Worm (Caenorhabditis elegans): ENCODE data around the gene C55B6.5.

Gene C55B6.5

DNA sequence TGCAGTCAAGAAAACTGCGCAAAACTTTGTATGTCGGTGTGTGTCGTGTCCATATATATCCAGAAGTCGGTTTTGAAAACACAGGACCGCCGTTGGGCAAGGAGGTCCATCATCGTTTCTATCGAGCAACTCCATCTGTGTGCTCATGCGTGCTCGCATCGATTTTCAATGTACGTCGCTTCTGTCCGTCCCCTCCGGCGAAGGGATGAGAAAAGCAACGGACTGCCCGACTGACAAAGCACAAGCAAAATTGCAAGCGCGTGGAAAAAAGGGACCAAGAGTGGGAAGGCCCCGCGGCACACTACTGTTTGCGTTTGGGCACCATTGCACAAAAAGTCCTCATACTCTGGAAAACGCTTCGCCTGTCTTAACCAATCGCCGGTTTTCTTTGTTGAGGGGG lies 17.3 kb upstream of the C55B6.5 start:
- TF ChIP-seq nfya-1 (tag; optimal IDR thresholded peaks at IDR 0.05; ENCODE audit: insufficient read depth) (peak; percentile 44), lin-39 (tag; optimal IDR thresholded peaks at IDR 0.05) (peak; percentile 63), nhr-25 (tag; optimal IDR thresholded peaks at IDR 0.05) (no peak), snpc-4 (tag; optimal IDR thresholded peaks at IDR 0.05) (peak; percentile 2)

- TF ChIP-seq nhr-77 (tag; optimal IDR thresholded peaks at IDR 0.05): no peak
- no peak for TF ChIP-seq snpc-4 (tag; optimal IDR thresholded peaks at IDR 0.05)
Observed at ce11 chrX:7220209-7220608, 15.1 kb upstream of the C55B6.5 start.

ce11 chrX:7217704-7218479 lies 12.8 kb upstream of the C55B6.5 start, which contains the start of gene syd-9:
Gene syd-9 (plus strand): TSS chrX:7218097.
- TF ChIP-seq nfya-1 (tag; optimal IDR thresholded peaks at IDR 0.05; ENCODE audit: insufficient read depth) (peak; percentile 9), lin-39 (tag; optimal IDR thresholded peaks at IDR 0.05) (peak; percentile 31), hmg-11 (tag; optimal IDR thresholded peaks at IDR 0.05) (peak; percentile 12), nhr-28 (tag; optimal IDR thresholded peaks at IDR 0.05) (no peak), ZK546.5 (tag; optimal IDR thresholded peaks at IDR 0.05) (no peak)

- TF ChIP-seq nhr-28 (tag; optimal IDR thresholded peaks at IDR 0.05): no peak
- TF ChIP-seq zag-1 (tag; optimal IDR thresholded peaks at IDR 0.05): no peak
- no peak for TF ChIP-seq hmg-11 (tag; optimal IDR thresholded peaks at IDR 0.05)
- no peak for TF ChIP-seq lin-39 (tag; optimal IDR thresholded peaks at IDR 0.05)
- TF ChIP-seq ZK546.5 (tag; optimal IDR thresholded peaks at IDR 0.05): no peak
- TF ChIP-seq nfya-1 (tag; optimal IDR thresholded peaks at IDR 0.05; ENCODE audit: insufficient read depth): no peak
- no peak for TF ChIP-seq jun-1 (tag; optimal IDR thresholded peaks at IDR 0.05)
- no peak for TF ChIP-seq ama-1 (optimal IDR thresholded peaks at IDR 0.05)
- TF ChIP-seq ztf-11 (tag; optimal IDR thresholded peaks at IDR 0.05): no peak
- no peak for TF ChIP-seq nhr-77 (tag; optimal IDR thresholded peaks at IDR 0.05)
- no peak for TF ChIP-seq ztf-4 (tag; optimal IDR thresholded peaks at IDR 0.05)
- no peak for TF ChIP-seq nhr-43 (tag; optimal IDR thresholded peaks at IDR 0.05; ENCODE audit: poor library complexity, severe bottlenecking)
Observed at ce11 chrX:7211405-7211804, 6.3 kb upstream of the C55B6.5 start, which contains the start of gene spp-22. Gene spp-22 (plus strand): TSS chrX:7211705.

DNA sequence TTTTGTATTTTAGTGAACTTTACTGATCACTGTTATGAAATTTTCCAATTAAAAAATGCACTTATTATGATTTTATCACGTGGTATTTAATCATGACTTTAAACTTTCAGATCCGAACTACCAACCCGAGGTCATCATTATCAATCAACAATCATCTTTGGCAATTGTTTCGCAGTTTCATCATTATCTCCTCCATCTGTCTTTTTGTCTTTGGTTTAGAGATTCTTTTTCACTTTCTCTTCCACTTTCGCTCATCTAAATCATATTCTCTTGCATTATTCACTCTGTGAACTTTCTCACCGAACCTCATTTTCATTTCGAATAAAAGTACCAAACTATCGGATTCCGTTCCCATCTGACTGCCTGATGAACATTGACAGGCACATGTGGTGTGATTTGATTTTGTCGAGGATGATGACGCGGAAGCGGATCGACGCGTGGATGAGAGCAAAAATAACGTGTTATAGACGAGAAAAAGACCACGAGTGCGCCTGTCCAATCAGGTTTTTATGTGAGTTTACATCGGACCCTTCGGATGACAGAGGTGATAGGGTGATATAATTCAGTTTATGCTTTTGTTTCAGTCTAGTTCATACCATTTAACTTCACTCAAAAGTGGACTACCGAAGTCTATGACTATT lies 5.5 kb upstream of the C55B6.5 start:
- no peak for TF ChIP-seq nhr-28 (tag; optimal IDR thresholded peaks at IDR 0.05)
- TF ChIP-seq nfya-1 (tag; optimal IDR thresholded peaks at IDR 0.05; ENCODE audit: insufficient read depth): peak; percentile 71
- TF ChIP-seq fos-1 (tag; optimal IDR thresholded peaks at IDR 0.05): no peak
- TF ChIP-seq egl-5 (tag; optimal IDR thresholded peaks at IDR 0.05): peak; percentile 53

ce11 chrX:7209151-7209550 lies 4.1 kb upstream of the C55B6.5 start:
- TF ChIP-seq elt-3 (tag; optimal IDR thresholded peaks at IDR 0.05): no peak

- TF ChIP-seq lin-39 (tag; optimal IDR thresholded peaks at IDR 0.05) (no peak), nhr-67 (tag; optimal IDR thresholded peaks at IDR 0.05) (no peak), mdl-1 (tag; optimal IDR thresholded peaks at IDR 0.05) (no peak)
Observed at ce11 chrX:7206419-7206818, 1.3 kb upstream of the C55B6.5 start, which contains the start of gene ZK867.2. Gene ZK867.2 (plus strand): TSS chrX:7206719.

ce11 chrX:7204175-7204574 lies 920 bp downstream of the C55B6.5 start:
- TF ChIP-seq daf-12 (tag; optimal IDR thresholded peaks at IDR 0.05) (no peak), fkh-10 (GFP tag; optimal IDR thresholded peaks at IDR 0.05) (no peak), nhr-28 (tag; optimal IDR thresholded peaks at IDR 0.05) (no peak), skn-1 (tag; optimal IDR thresholded peaks at IDR 0.05) (no peak), zag-1 (tag; optimal IDR thresholded peaks at IDR 0.05) (no peak), nhr-23 (tag; optimal IDR thresholded peaks at IDR 0.05) (no peak), lin-39 (tag; optimal IDR thresholded peaks at IDR 0.05) (no peak), ceh-16 (tag; optimal IDR thresholded peaks at IDR 0.05) (no peak), nhr-43 (tag; optimal IDR thresholded peaks at IDR 0.05; ENCODE audit: poor library complexity, severe bottlenecking) (no peak), nhr-25 (tag; optimal IDR thresholded peaks at IDR 0.05) (no peak)

Data from whole organism, L3 larva.